Worm (Caenorhabditis elegans): Measurements from ENCODE around the gene C33D3.5.

DNA sequence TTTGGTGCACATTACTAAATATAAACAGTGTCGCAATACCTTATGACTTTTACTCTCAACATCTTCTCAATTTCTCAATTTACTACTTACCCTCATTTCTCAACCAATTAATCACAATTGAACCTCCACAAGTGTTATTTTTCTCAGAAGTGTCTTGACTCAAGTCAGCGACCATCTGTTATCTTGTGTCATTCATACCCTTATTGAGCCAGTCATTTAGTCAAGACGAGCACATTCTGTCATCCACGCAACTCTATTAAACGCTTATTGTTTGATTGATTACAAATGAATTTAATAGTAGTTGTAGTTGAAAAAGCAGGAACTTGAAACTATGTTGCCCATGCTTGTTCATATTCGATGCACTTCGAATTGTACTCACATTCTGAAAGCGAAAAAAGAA lies 12.2 kb downstream of the C33D3.5 start:
- TF ChIP-seq nhr-237 (tag; optimal IDR thresholded peaks at IDR 0.05), result no peak
- TF ChIP-seq ZK546.5 (tag; optimal IDR thresholded peaks at IDR 0.05), result no peak
